Worm (Caenorhabditis elegans) whole organism, late embryonic: Measurements from ENCODE around the gene gad-3.

Experiments
- C38D4.7 ChIP-seq: fragments of 200-800 bp; sonication (Bioruptor generic); optimal IDR thresholded peaks from 2 replicates; lab custom pipeline; 2018; ENCODE audit warnings: mild to moderate bottlenecking, missing genetic modification characterization, moderate library complexity, missing compliant biosample characterization
- F13H6.1 ChIP-seq: sonication (generic microtip); optimal IDR thresholded peaks from 2 replicates; lab custom pipeline; 2016; ENCODE audit warnings: missing genetic modification characterization, missing compliant biosample characterization
- K02D7.2 ChIP-seq: sonication (generic microtip); optimal IDR thresholded peaks from 2 replicates; lab custom pipeline; 2017; ENCODE audit warnings: mild to moderate bottlenecking, missing genetic modification characterization, missing compliant biosample characterization
- K09A11.1 ChIP-seq: sonication (generic microtip); optimal IDR thresholded peaks from 2 replicates; lab custom pipeline; 2017; ENCODE audit warnings: antibody characterized with exemption, mild to moderate bottlenecking, missing genetic modification characterization, missing compliant biosample characterization; ENCODE audit not compliant: insufficient read depth
- T23F11.4 ChIP-seq: fragments of 200-800 bp; sonication (Bioruptor generic); optimal IDR thresholded peaks from 2 replicates; lab custom pipeline; 2018; ENCODE audit warnings: mild to moderate bottlenecking, missing genetic modification characterization, missing compliant biosample characterization
- Y22D7AL.16 ChIP-seq: sonication (generic microtip); optimal IDR thresholded peaks from 2 replicates; lab custom pipeline; 2016; ENCODE audit warnings: missing genetic modification characterization, missing compliant biosample characterization
- ahr-1 ChIP-seq: sonication (generic microtip); optimal IDR thresholded peaks from 2 replicates; lab custom pipeline; 2016; ENCODE audit warnings: missing genetic modification characterization, missing compliant biosample characterization
- ceh-14 ChIP-seq: sonication (generic microtip); optimal IDR thresholded peaks from 2 replicates; lab custom pipeline; 2016; ENCODE audit warnings: missing genotype, missing genetic modification characterization, missing compliant biosample characterization
- ceh-18 ChIP-seq: sonication (generic microtip); optimal IDR thresholded peaks from 2 replicates; lab custom pipeline; 2016; ENCODE audit warnings: missing genetic modification characterization, missing compliant biosample characterization
- ceh-19 ChIP-seq: fragments of 200-800 bp; sonication (Bioruptor generic); optimal IDR thresholded peaks from 2 replicates; lab custom pipeline; 2018; ENCODE audit warnings: mild to moderate bottlenecking, missing genetic modification characterization, missing compliant biosample characterization
- ceh-22 ChIP-seq: sonication (generic microtip); optimal IDR thresholded peaks from 2 replicates; lab custom pipeline; 2017; ENCODE audit warnings: missing biosample characterization, missing genetic modification characterization
- ceh-24 ChIP-seq: sonication (generic microtip); optimal IDR thresholded peaks from 2 replicates; lab custom pipeline; 2016; ENCODE audit warnings: mild to moderate bottlenecking, missing genetic modification characterization, missing compliant biosample characterization
- ceh-30 ChIP-seq: fragments of 150-350 bp; optimal IDR thresholded peaks from 2 replicates; lab custom pipeline; 2014; ENCODE audit warnings: missing biosample characterization, missing genetic modification characterization
- ceh-31 ChIP-seq: sonication (generic microtip); optimal IDR thresholded peaks from 2 replicates; lab custom pipeline; 2016; ENCODE audit warnings: missing genetic modification characterization, missing compliant biosample characterization
- ceh-48 ChIP-seq: sonication (generic microtip); optimal IDR thresholded peaks from 2 replicates; lab custom pipeline; 2016; ENCODE audit warnings: missing genetic modification characterization, inconsistent platforms, missing compliant biosample characterization
- ceh-9 ChIP-seq: sonication (generic microtip); optimal IDR thresholded peaks from 2 replicates; lab custom pipeline; 2016; ENCODE audit warnings: mild to moderate bottlenecking, missing genetic modification characterization, inconsistent platforms, missing compliant biosample characterization
- dve-1 ChIP-seq: sonication (generic microtip); optimal IDR thresholded peaks from 2 replicates; lab custom pipeline; 2017; ENCODE audit warnings: antibody characterized with exemption, mild to moderate bottlenecking, missing genetic modification characterization, missing compliant biosample characterization
- elt-4 ChIP-seq: sonication (generic microtip); optimal IDR thresholded peaks from 2 replicates; lab custom pipeline; 2016; ENCODE audit warnings: missing genetic modification characterization, missing compliant biosample characterization
- eyg-1 ChIP-seq: sonication (generic microtip); optimal IDR thresholded peaks from 2 replicates; lab custom pipeline; 2016; ENCODE audit warnings: missing genotype, missing genetic modification characterization, missing compliant biosample characterization
- fax-1 ChIP-seq: sonication (generic microtip); optimal IDR thresholded peaks from 2 replicates; lab custom pipeline; 2016; ENCODE audit warnings: missing genotype, missing genetic modification characterization, missing compliant biosample characterization
- fkh-6 ChIP-seq: sonication (generic microtip); optimal IDR thresholded peaks from 2 replicates; lab custom pipeline; 2016; ENCODE audit warnings: missing genetic modification characterization, missing compliant biosample characterization
- gmeb-2 ChIP-seq: sonication (generic microtip); optimal IDR thresholded peaks from 2 replicates; lab custom pipeline; 2016; ENCODE audit warnings: missing genetic modification characterization, inconsistent platforms, missing compliant biosample characterization
- hlh-15 ChIP-seq: sonication (generic microtip); optimal IDR thresholded peaks from 2 replicates; lab custom pipeline; 2016; ENCODE audit warnings: missing genetic modification characterization, missing compliant biosample characterization
- hlh-30 ChIP-seq: sonication (generic microtip); optimal IDR thresholded peaks from 2 replicates; lab custom pipeline; 2017; ENCODE audit warnings: antibody characterized with exemption, missing genetic modification characterization, missing compliant biosample characterization; ENCODE audit not compliant: insufficient read depth
- hlh-6 ChIP-seq: sonication (generic microtip); optimal IDR thresholded peaks from 2 replicates; lab custom pipeline; 2016; ENCODE audit warnings: missing genotype, missing genetic modification characterization, missing compliant biosample characterization
- lim-6 ChIP-seq: sonication (generic microtip); optimal IDR thresholded peaks from 2 replicates; lab custom pipeline; 2016; ENCODE audit warnings: missing genetic modification characterization, missing compliant biosample characterization
- nfya-1 ChIP-seq: sonication (generic microtip); optimal IDR thresholded peaks from 2 replicates; lab custom pipeline; 2017; ENCODE audit warnings: missing genetic modification characterization, mild to moderate bottlenecking, missing compliant biosample characterization, antibody characterized with exemption, moderate library complexity
- nhr-11 ChIP-seq: fragments of 150-350 bp; optimal IDR thresholded peaks from 2 replicates; lab custom pipeline; 2014; ENCODE audit warnings: missing biosample characterization, missing genetic modification characterization
- nhr-232 ChIP-seq: sonication (generic microtip); optimal IDR thresholded peaks from 2 replicates; lab custom pipeline; 2016; ENCODE audit warnings: missing genetic modification characterization, missing compliant biosample characterization
- npax-4 ChIP-seq: sonication (generic microtip); optimal IDR thresholded peaks from 2 replicates; lab custom pipeline; 2016; ENCODE audit warnings: missing genetic modification characterization, missing compliant biosample characterization
- odd-2 ChIP-seq: sonication (generic microtip); optimal IDR thresholded peaks from 2 replicates; lab custom pipeline; 2017; ENCODE audit warnings: antibody characterized with exemption, mild to moderate bottlenecking, missing genetic modification characterization, missing compliant biosample characterization
- pat-9 ChIP-seq: fragments of 200-800 bp; sonication (Bioruptor generic); optimal IDR thresholded peaks from 2 replicates; lab custom pipeline; 2018; ENCODE audit warnings: mild to moderate bottlenecking, missing genetic modification characterization, moderate library complexity, missing compliant biosample characterization
- pha-2 ChIP-seq: sonication (generic microtip); optimal IDR thresholded peaks from 2 replicates; lab custom pipeline; 2017; ENCODE audit warnings: mild to moderate bottlenecking, missing genetic modification characterization, missing compliant biosample characterization
- pqm-1 ChIP-seq: sonication (generic microtip); optimal IDR thresholded peaks from 2 replicates; lab custom pipeline; 2016; ENCODE audit warnings: missing genetic modification characterization, missing compliant biosample characterization
- pros-1 ChIP-seq: fragments of 150-350 bp; optimal IDR thresholded peaks from 2 replicates; lab custom pipeline; 2014; ENCODE audit warnings: missing biosample characterization, missing genetic modification reagents, missing genetic modification characterization
- ref-2 ChIP-seq: sonication (generic microtip); optimal IDR thresholded peaks from 2 replicates; lab custom pipeline; 2016; ENCODE audit warnings: missing genetic modification characterization, missing compliant biosample characterization
- rnt-1 ChIP-seq: sonication (generic microtip); optimal IDR thresholded peaks from 2 replicates; lab custom pipeline; 2016; ENCODE audit warnings: missing genetic modification characterization, missing compliant biosample characterization
- sdc-2 ChIP-seq: sonication (generic microtip); optimal IDR thresholded peaks from 2 replicates; lab custom pipeline; 2016; ENCODE audit warnings: missing genotype, missing genetic modification characterization, missing compliant biosample characterization
- sox-2 ChIP-seq: fragments of 200-800 bp; sonication (Bioruptor generic); IDR thresholded peaks from 2 replicates; pipeline ENCODE4 v1.3.6; 2022; ENCODE audit warnings: missing genetic modification reagents, missing genetic modification characterization, missing compliant biosample characterization
- syd-9 ChIP-seq: sonication (generic microtip); optimal IDR thresholded peaks from 2 replicates; lab custom pipeline; 2016; ENCODE audit warnings: mild to moderate bottlenecking, missing genetic modification characterization, moderate library complexity, missing compliant biosample characterization
- tbx-2 ChIP-seq: sonication (generic microtip); optimal IDR thresholded peaks from 2 replicates; lab custom pipeline; 2016; ENCODE audit warnings: missing genetic modification characterization, missing compliant biosample characterization
- tbx-7 ChIP-seq: sonication (generic microtip); optimal IDR thresholded peaks from 2 replicates; lab custom pipeline; 2016; ENCODE audit warnings: missing genotype, missing genetic modification characterization, missing compliant biosample characterization
- ttx-3 ChIP-seq: sonication (generic microtip); optimal IDR thresholded peaks from 2 replicates; lab custom pipeline; 2016; ENCODE audit warnings: missing genetic modification reagents, missing genetic modification characterization, missing compliant biosample characterization
- unc-42 ChIP-seq: sonication (generic microtip); optimal IDR thresholded peaks from 2 replicates; lab custom pipeline; 2016; ENCODE audit warnings: missing genotype, missing genetic modification characterization, missing compliant biosample characterization
- unc-55 ChIP-seq: sonication (generic microtip); optimal IDR thresholded peaks from 2 replicates; lab custom pipeline; 2017; ENCODE audit warnings: missing biosample characterization, missing genetic modification reagents, missing genetic modification characterization
- unc-86 ChIP-seq: sonication (generic microtip); optimal IDR thresholded peaks from 2 replicates; lab custom pipeline; 2016; ENCODE audit warnings: missing genetic modification characterization, missing compliant biosample characterization

gad-3 gene

ce11 chrV:9218214-9218613 lies 45.4 kb upstream of the gad-3 start:
- TF ChIP-seq unc-55 (GFP tag; lab: Kevin White, UChicago) (peak; percentile 39), nfya-1 (tag; lab: Kevin White, UChicago) (no peak)
- TF ChIP-seq, all 69 proteins: peak for 1

ce11 chrV:9217158-9217557 lies 44.4 kb upstream of the gad-3 start, which contains the start of gene pacs-1:
Gene pacs-1 (minus strand): TSS chrV:9217258.
- TF ChIP-seq npax-4 (tag; lab: Kevin White, UChicago) (no peak), pat-9 (no peak), C38D4.7 (no peak), nhr-232 (tag; lab: Kevin White, UChicago) (no peak), pha-2 (tag; lab: Kevin White, UChicago) (no peak), T23F11.4 (no peak), tbx-2 (tag; lab: Kevin White, UChicago) (no peak), sox-2 (no peak), pqm-1 (tag; lab: Kevin White, UChicago) (no peak), ceh-24 (tag; lab: Kevin White, UChicago) (no peak), sdc-2 (tag; lab: Kevin White, UChicago) (no peak), odd-2 (no peak), dve-1 (tag; lab: Kevin White, UChicago) (no peak), pros-1 (tag; lab: Kevin White, UChicago) (no peak), fax-1 (no peak)

ce11 chrV:9213554-9213953 lies 40.7 kb upstream of the gad-3 start, which contains the start of gene mdt-27:
Gene mdt-27 (minus strand): TSS chrV:9213654.
- TF ChIP-seq syd-9 (tag; lab: Kevin White, UChicago) (no peak), ceh-9 (no peak), unc-86 (tag; lab: Kevin White, UChicago) (no peak), rnt-1 (tag; lab: Kevin White, UChicago) (no peak), lim-6 (no peak), K09A11.1 (tag; lab: Kevin White, UChicago) (no peak), pat-9 (no peak), ceh-30 (no peak), ceh-19 (no peak), fkh-6 (tag; lab: Kevin White, UChicago) (no peak), ceh-14 (tag; lab: Kevin White, UChicago) (no peak), ttx-3 (no peak), tbx-7 (tag; lab: Kevin White, UChicago) (no peak)

- TF ChIP-seq hlh-6 (no peak), Y22D7AL.16 (tag; lab: Kevin White, UChicago) (no peak), unc-42 (tag; lab: Kevin White, UChicago) (peak; percentile 96), nhr-232 (tag; lab: Kevin White, UChicago) (no peak), ceh-31 (tag; lab: Kevin White, UChicago) (peak; percentile 52), unc-55 (GFP tag; lab: Kevin White, UChicago) (peak; percentile 43), ceh-48 (tag; lab: Kevin White, UChicago) (no peak), T23F11.4 (no peak), K02D7.2 (no peak), ref-2 (tag; lab: Kevin White, UChicago) (no peak), nfya-1 (tag; lab: Kevin White, UChicago) (peak; percentile 70), npax-4 (tag; lab: Kevin White, UChicago) (no peak), hlh-30 (no peak), pha-2 (tag; lab: Kevin White, UChicago) (no peak), ahr-1 (tag; lab: Kevin White, UChicago) (no peak), ceh-9 (no peak), eyg-1 (tag; lab: Kevin White, UChicago) (no peak), nhr-11 (no peak), tbx-2 (tag; lab: Kevin White, UChicago) (peak; percentile 22), ttx-3 (no peak), dve-1 (tag; lab: Kevin White, UChicago) (peak; percentile 10), ceh-30 (no peak), rnt-1 (tag; lab: Kevin White, UChicago) (no peak), elt-4 (tag; lab: Kevin White, UChicago) (no peak), fkh-6 (tag; lab: Kevin White, UChicago) (no peak), hlh-15 (tag; lab: Kevin White, UChicago) (no peak), lim-6 (no peak), C38D4.7 (no peak), gmeb-2 (no peak), F13H6.1 (tag; lab: Kevin White, UChicago) (no peak), syd-9 (tag; lab: Kevin White, UChicago) (no peak), ceh-22 (tag; lab: Kevin White, UChicago) (no peak), ceh-18 (peak; percentile 17), tbx-7 (tag; lab: Kevin White, UChicago) (no peak)
These were observed 39.7 kb upstream of the gad-3 start for ce11 chrV:9212499-9212898.
